Worm (Caenorhabditis elegans): ENCODE measurements around the gene F59B2.13.

DNA sequence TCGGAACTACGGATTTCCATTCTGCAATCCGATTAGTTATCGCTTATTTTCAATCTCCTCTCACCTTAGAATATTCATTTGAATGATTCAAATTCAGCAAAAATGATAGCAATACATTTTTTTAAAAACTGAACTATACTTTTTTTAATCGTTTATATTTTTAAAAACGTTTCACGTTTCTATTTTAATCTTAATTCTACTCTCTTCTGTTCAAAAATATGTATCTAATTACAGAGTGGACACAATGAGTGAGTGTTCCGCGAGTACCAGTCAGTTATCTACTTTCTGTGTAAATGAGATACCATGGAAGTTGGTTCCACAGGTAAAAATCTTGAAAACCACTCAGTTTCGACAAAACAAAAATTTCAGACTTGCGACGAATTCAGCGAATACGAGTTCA lies 24.3 kb downstream of the F59B2.13 start, which contains the start of the genes F59B2.15 and zif-1:
- TF ChIP-seq nhr-77 (tag; optimal IDR thresholded peaks at IDR 0.05) (no peak), isw-1 (GFP tag; IDR thresholded peaks at IDR 0.05) (no peak), lin-39 (tag; optimal IDR thresholded peaks at IDR 0.05) (no peak), lin-35 (GFP tag; optimal IDR thresholded peaks at IDR 0.05) (no peak), zag-1 (tag; optimal IDR thresholded peaks at IDR 0.05) (no peak), ets-5 (GFP tag; IDR thresholded peaks at IDR 0.05) (no peak), lsy-2 (tag; optimal IDR thresholded peaks at IDR 0.05) (no peak), irx-1 (tag; optimal IDR thresholded peaks at IDR 0.05) (no peak), nhr-11 (tag; optimal IDR thresholded peaks at IDR 0.05) (no peak), fos-1 (tag; optimal IDR thresholded peaks at IDR 0.05) (no peak), pax-3 (tag; optimal IDR thresholded peaks at IDR 0.05) (no peak), ceh-8 (GFP tag; optimal IDR thresholded peaks at IDR 0.05) (no peak)
